Fruit fly (Drosophila melanogaster): ENCODE results near the gene IP3K1.

The IP3K1 gene

DNA sequence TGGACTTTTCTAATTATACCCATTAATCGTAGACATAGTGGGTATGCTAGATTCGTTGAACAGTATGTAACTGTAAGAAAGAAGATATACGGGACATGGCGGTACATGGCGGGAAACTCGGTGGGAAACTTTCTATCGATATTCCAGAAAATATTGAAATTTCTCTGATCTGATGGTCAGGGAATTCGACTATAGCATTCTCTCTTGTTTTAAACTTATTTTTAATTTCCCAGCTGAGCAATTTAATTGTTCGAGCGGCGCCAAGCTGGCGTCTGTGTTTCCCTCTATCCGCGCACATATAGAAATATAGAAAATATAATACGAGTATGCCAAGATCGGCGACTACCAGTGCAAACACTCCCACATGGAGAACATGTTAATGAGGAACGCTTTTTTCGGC, 3.0 kb upstream of the IP3K1 start (continued):
- TF ChIP-seq Chrac-16 (GFP tag; optimal IDR thresholded peaks at IDR 0.05) (no peak), Dbx (GFP tag; IDR thresholded peaks at IDR 0.05) (0 out of 3 replicates have a peak, but pooled peaks have one; percentile 16), gem (tag; optimal IDR thresholded peaks at IDR 0.05) (peak; percentile 61), ssp (GFP tag; IDR thresholded peaks at IDR 0.05) (no peak), sob (GFP tag; IDR thresholded peaks at IDR 0.05) (0 out of 2 replicates have a peak, but pooled peaks have one; percentile 6), Mad (GFP tag; optimal IDR thresholded peaks at IDR 0.05) (no peak), CG3281 (GFP tag; optimal IDR thresholded peaks at IDR 0.05) (peak; percentile 44)

DNA sequence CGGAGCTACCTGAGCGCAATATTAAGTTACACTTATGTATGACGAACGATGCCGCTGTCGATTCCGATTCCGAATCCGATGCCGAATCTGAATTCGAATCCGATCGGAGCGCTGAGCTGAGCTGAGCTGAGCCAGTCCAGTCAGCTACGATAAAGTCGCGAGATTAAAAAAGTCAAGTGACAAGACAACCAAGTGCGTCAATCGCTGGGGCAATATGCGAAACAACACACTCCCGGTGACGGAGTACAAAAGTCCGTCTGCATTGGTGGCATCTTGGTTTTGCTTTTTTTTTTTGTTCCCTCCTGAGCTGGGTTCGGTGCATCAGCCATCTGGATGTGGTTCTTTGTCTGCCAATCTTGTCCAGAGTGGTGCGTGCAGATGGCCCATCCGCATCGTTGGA, 2.4 kb upstream of the IP3K1 start:
- TF ChIP-seq Ets65A (GFP tag) = peak; percentile 60
- TF ChIP-seq CG2875 (GFP tag; optimal IDR thresholded peaks at IDR 0.05) = no peak
- TF ChIP-seq Deaf1 (tag; optimal IDR thresholded peaks at IDR 0.05) = peak; percentile 20
- peak; percentile 33 for TF ChIP-seq nom (GFP tag; optimal IDR thresholded peaks at IDR 0.05)

DNA sequence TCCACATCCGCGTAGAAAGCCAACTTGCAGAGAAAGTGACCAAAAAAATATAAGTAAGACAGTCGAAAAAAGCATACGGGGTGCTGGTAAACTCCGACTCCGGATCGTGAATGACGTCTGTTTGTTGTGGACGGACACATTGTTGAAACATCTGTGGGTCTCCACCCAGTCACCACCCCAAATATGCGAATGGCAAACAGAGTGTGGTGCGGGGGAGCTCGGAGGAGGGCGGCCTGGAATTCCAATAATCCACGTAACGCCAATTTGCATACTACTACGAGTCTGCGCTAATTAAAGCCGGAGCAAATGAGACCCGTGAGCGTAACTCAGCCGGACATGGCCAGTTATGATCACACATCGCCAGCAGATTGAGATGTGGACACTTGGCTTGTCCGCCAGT, 946 bp downstream of the IP3K1 start:
- TF ChIP-seq GATAe (GFP tag; conservative IDR thresholded peaks at IDR 0.05) (no peak), Mad (GFP tag; optimal IDR thresholded peaks at IDR 0.05) (no peak), Med (GFP tag) (peak; percentile 4), sd (tag; optimal IDR thresholded peaks at IDR 0.05) (peak; percentile 79), CG42726 (GFP tag; IDR thresholded peaks at IDR 0.05; ENCODE audit: partially characterized antibody) (0 out of 2 replicates have a peak, but pooled peaks have one; percentile 13)

DNA sequence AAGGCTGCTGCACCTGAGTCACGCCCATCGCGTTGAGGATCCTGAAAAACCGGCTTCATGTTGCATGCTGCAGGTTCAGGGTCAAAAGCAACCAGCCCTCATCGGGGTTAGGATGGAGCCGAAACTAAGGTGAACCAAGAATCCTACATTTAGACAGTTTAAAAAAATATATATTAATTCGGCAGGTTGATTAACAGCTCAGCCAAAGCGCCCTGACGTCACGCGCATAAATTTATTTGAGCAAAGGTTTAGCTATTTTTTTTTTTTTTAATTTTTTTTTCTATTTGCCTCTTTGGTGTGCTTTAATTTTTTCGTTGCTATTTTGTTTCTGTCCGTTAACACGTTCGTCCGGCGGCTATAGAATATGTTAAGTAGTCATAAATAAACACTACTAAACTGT, 2.3 kb downstream of the IP3K1 start:
- TF ChIP-seq stwl (tag; optimal IDR thresholded peaks at IDR 0.05) (no peak), her (GFP tag; optimal IDR thresholded peaks at IDR 0.05) (no peak), sens (GFP tag) (peak; percentile 4), toy (GFP tag; IDR thresholded peaks at IDR 0.05) (no peak)

DNA sequence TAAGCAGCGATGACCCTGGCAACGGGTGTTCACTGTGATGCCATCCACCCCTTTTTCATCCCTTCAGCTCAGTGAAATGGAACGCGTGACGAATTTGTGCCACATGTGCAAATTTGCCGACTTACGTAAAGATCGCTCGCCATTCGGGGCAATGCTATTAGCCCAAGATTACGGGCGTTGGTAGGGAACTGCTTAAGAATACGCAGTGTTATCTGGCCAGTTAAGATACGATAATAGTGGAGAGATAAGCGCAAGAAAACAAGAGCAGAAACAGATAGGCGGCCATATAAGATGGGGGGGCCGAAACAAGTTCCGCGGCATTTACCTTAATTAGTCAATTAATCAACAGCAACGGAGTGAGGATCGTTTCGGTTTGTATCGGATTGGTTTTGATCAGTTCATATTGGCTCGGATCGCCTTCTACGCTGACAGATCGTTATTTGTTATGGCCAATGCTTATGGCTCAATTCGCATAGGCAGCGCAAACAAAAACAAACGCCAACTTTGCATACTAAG, 3.8 kb downstream of the IP3K1 start:
- TF ChIP-seq CrebB (tag; optimal IDR thresholded peaks at IDR 0.05) = no peak
- no peak for TF ChIP-seq Vsx1 (GFP tag; optimal IDR thresholded peaks at IDR 0.05)
- 0 out of 2 replicates have a peak, but pooled peaks have one; percentile 22 for TF ChIP-seq rib (GFP tag; IDR thresholded peaks at IDR 0.05)
- TF ChIP-seq Antp (GFP tag; optimal IDR thresholded peaks at IDR 0.05) = no peak
- TF ChIP-seq gce (GFP tag; IDR thresholded peaks at IDR 0.05) = no peak
- TF ChIP-seq CG8388 (GFP tag; optimal IDR thresholded peaks at IDR 0.05) = no peak
- peak; percentile 7 for TF ChIP-seq pros (GFP tag; optimal IDR thresholded peaks at IDR 0.05)
- no peak for TF ChIP-seq CG8944 (GFP tag; optimal IDR thresholded peaks at IDR 0.05)
- TF ChIP-seq CG6254 (GFP tag; optimal IDR thresholded peaks at IDR 0.05) = no peak
- TF ChIP-seq Poxn (GFP tag; IDR thresholded peaks at IDR 0.05) = no peak
- peak; percentile 54 for TF ChIP-seq Hey (tag; optimal IDR thresholded peaks at IDR 0.05)
- no peak for TF ChIP-seq nau (GFP tag; optimal IDR thresholded peaks at IDR 0.05)
- TF ChIP-seq CG9876 (GFP tag; optimal IDR thresholded peaks at IDR 0.05) = no peak
- no peak for TF ChIP-seq pzg (GFP tag; optimal IDR thresholded peaks at IDR 0.05)
- TF ChIP-seq CG15479 (GFP tag; optimal IDR thresholded peaks at IDR 0.05) = peak; percentile 99
- TF ChIP-seq jumu (GFP tag; optimal IDR thresholded peaks at IDR 0.05) = no peak
- TF ChIP-seq maf-S (GFP tag; optimal IDR thresholded peaks at IDR 0.05) = no peak
- no peak for TF ChIP-seq nerfin-1 (tag; optimal IDR thresholded peaks at IDR 0.05)
- TF ChIP-seq Nf-YC (tag; optimal IDR thresholded peaks at IDR 0.05) = peak; percentile 44
- TF ChIP-seq CG12769 (tag; optimal IDR thresholded peaks at IDR 0.05) = peak; percentile 15
- no peak for TF ChIP-seq ato (GFP tag; IDR thresholded peaks at IDR 0.05; ENCODE audit: partially characterized antibody)
- no peak for TF ChIP-seq CG7786 (GFP tag; optimal IDR thresholded peaks at IDR 0.05)
- TF ChIP-seq Atf-2 (GFP tag; optimal IDR thresholded peaks at IDR 0.05) = no peak
- peak; percentile 60 for TF ChIP-seq CG13894 (tag; optimal IDR thresholded peaks at IDR 0.05)
- TF ChIP-seq D19B (GFP tag; optimal IDR thresholded peaks at IDR 0.05) = no peak
- no peak for TF ChIP-seq CG12155 (GFP tag; optimal IDR thresholded peaks at IDR 0.05)
